Worm (Caenorhabditis elegans) whole organism, L4 larva: ENCODE results near the gene B0507.4.
A peak's percentile ranks its signal among the peaks of the same experiment; 100 is the strongest.

ENCODE experiments used
- D1046.2 ChIP-seq: fragments of 200-800 bp; sonication (Bioruptor generic); IDR thresholded peaks from 2 replicates; pipeline ENCODE4 v1.3.6; 2022; ENCODE audit warnings: missing genetic modification characterization, missing compliant biosample characterization
- F26F4.8 ChIP-seq: fragments of 200-800 bp; sonication (Bioruptor generic); conservative IDR thresholded peaks from 2 replicates; pipeline ENCODE4 v1.3.6; 2022; ENCODE audit warnings: missing genetic modification characterization, missing compliant biosample characterization
- F49E8.2 ChIP-seq: sonication (generic microtip); optimal IDR thresholded peaks from 2 replicates; lab custom pipeline; 2016; ENCODE audit warnings: missing compliant biosample characterization, mild to moderate bottlenecking, missing genetic modification characterization, borderline replicate concordance
- T20F7.1 ChIP-seq: fragments of 200-800 bp; sonication (Bioruptor generic); optimal IDR thresholded peaks from 2 replicates; lab custom pipeline; 2018; ENCODE audit warnings: mild to moderate bottlenecking, missing genetic modification characterization, missing compliant biosample characterization
- T26A8.4 ChIP-seq: fragments of 200-800 bp; sonication (Bioruptor generic); IDR thresholded peaks from 2 replicates; pipeline ENCODE4 v1.3.6; 2022; ENCODE audit warnings: missing genetic modification characterization, missing compliant biosample characterization
- Y105C5A.15 ChIP-seq: fragments of 200-800 bp; sonication (Bioruptor generic); IDR thresholded peaks from 2 replicates; pipeline ENCODE4 v1.3.6; 2022; ENCODE audit warnings: missing genetic modification characterization, missing compliant biosample characterization
- aha-1 ChIP-seq: fragments of 150-350 bp; peaks from one replicate; lab custom pipeline; 2014; ENCODE audit warnings: missing biosample characterization, missing genetic modification characterization
- aly-2 ChIP-seq: sonication (generic microtip); optimal IDR thresholded peaks from 2 replicates; lab custom pipeline; 2018; ENCODE audit warnings: missing biosample characterization, missing genetic modification characterization
- attf-4 ChIP-seq: sonication (generic microtip); optimal IDR thresholded peaks from 3 replicates; lab custom pipeline; 2017; ENCODE audit warnings: missing biosample characterization, missing genetic modification characterization
- ceh-20 ChIP-seq: fragments of 200-800 bp; sonication (Bioruptor generic); IDR thresholded peaks from 2 replicates; pipeline ENCODE4 v1.3.6; 2022; ENCODE audit warnings: missing genetic modification reagents, missing genetic modification characterization, missing compliant biosample characterization
- cey-2 ChIP-seq: sonication (generic microtip); optimal IDR thresholded peaks from 3 replicates; lab custom pipeline; 2017; ENCODE audit warnings: missing genetic modification characterization, mild to moderate bottlenecking, missing compliant biosample characterization, antibody characterized with exemption, borderline replicate concordance; ENCODE audit not compliant: insufficient read depth
- daf-16 ChIP-seq, 3 experiments: sonication (generic microtip); optimal IDR thresholded peaks; 2 replicates each; lab custom pipeline; 2016 to 2017; ENCODE audit warnings: missing genetic modification characterization in 3 of 3, missing genetic modification reagents in 3 of 3, mild to moderate bottlenecking in 2 of 3, missing compliant biosample characterization in 2 of 3, missing biosample characterization in 1 of 3, moderate library complexity in 1 of 3
- dmd-6 ChIP-seq: fragments of 200-800 bp; sonication (Bioruptor generic); IDR thresholded peaks from 2 replicates; pipeline ENCODE4 v1.3.6; 2022; ENCODE audit warnings: missing genetic modification reagents, missing genetic modification characterization, missing compliant biosample characterization
- dmd-8 ChIP-seq: fragments of 200-800 bp; sonication (Bioruptor generic); IDR thresholded peaks from 2 replicates; pipeline ENCODE4 v1.3.6; 2022; ENCODE audit warnings: missing genetic modification characterization, missing compliant biosample characterization
- dmd-9 ChIP-seq: fragments of 200-800 bp; sonication (Bioruptor generic); IDR thresholded peaks from 2 replicates; pipeline ENCODE4 v1.3.6; 2022; ENCODE audit warnings: missing genetic modification reagents, missing genetic modification characterization, missing compliant biosample characterization
- dpl-1 ChIP-seq: fragments of 150-350 bp; optimal IDR thresholded peaks from 2 replicates; lab custom pipeline; 2014; ENCODE audit warnings: missing biosample characterization, missing genetic modification reagents, missing genetic modification characterization
- dve-1 ChIP-seq: sonication (generic microtip); optimal IDR thresholded peaks from 2 replicates; lab custom pipeline; 2017; ENCODE audit warnings: antibody characterized with exemption, mild to moderate bottlenecking, missing genetic modification characterization, missing compliant biosample characterization; ENCODE audit not compliant: insufficient read depth
- lim-7 ChIP-seq: fragments of 200-800 bp; sonication (Bioruptor generic); IDR thresholded peaks from 2 replicates; pipeline ENCODE4 v1.3.6; 2022; ENCODE audit warnings: missing genetic modification characterization, missing compliant biosample characterization
- lin-1 ChIP-seq: fragments of 200-800 bp; sonication (Bioruptor generic); IDR thresholded peaks from 2 replicates; pipeline ENCODE4 v1.3.6; 2022; ENCODE audit warnings: missing genetic modification reagents, missing genetic modification characterization, missing compliant biosample characterization
- lin-13 ChIP-seq: fragments of 150-350 bp; optimal IDR thresholded peaks from 2 replicates; lab custom pipeline; 2014; ENCODE audit warnings: missing biosample characterization, missing genetic modification reagents, missing genetic modification characterization
- madf-5 ChIP-seq, 2 experiments: fragments of 200-800 bp; sonication (Bioruptor generic); IDR thresholded peaks; 2 replicates each; pipeline ENCODE4 v1.3.6; 2022; ENCODE audit warnings: missing compliant biosample characterization in 2 of 2, missing genetic modification characterization in 2 of 2
- madf-9 ChIP-seq: fragments of 200-800 bp; sonication (Bioruptor generic); conservative IDR thresholded peaks from 2 replicates; pipeline ENCODE4 v1.3.6; 2022; ENCODE audit warnings: missing genetic modification reagents, missing genetic modification characterization, missing compliant biosample characterization
- mep-1 ChIP-seq: fragments of 150-350 bp; sonication (generic microtip); optimal IDR thresholded peaks from 3 replicates; lab custom pipeline; 2014; ENCODE audit warnings: missing biosample characterization, missing genetic modification characterization
- nhr-10 ChIP-seq: fragments of 150-350 bp; optimal IDR thresholded peaks from 2 replicates; lab custom pipeline; 2014; ENCODE audit warnings: missing biosample characterization, missing genetic modification characterization
- nhr-111 ChIP-seq: fragments of 200-800 bp; sonication (Bioruptor generic); optimal IDR thresholded peaks from 2 replicates; lab custom pipeline; 2018; ENCODE audit warnings: mild to moderate bottlenecking, missing genetic modification characterization, missing compliant biosample characterization
- nhr-28 ChIP-seq: fragments of 150-350 bp; optimal IDR thresholded peaks from 2 replicates; lab custom pipeline; 2014; ENCODE audit warnings: missing biosample characterization, missing genetic modification characterization
- nhr-6 ChIP-seq: fragments of 150-350 bp; optimal IDR thresholded peaks from 2 replicates; lab custom pipeline; 2014; ENCODE audit warnings: missing biosample characterization, missing genetic modification characterization
- nhr-76 ChIP-seq: fragments of 150-350 bp; optimal IDR thresholded peaks from 2 replicates; lab custom pipeline; 2014; ENCODE audit warnings: missing biosample characterization, missing genetic modification characterization
- php-3 ChIP-seq: fragments of 200-800 bp; sonication (Bioruptor generic); IDR thresholded peaks from 2 replicates; pipeline ENCODE4 v1.3.6; 2022; ENCODE audit warnings: missing genetic modification reagents, missing genetic modification characterization, missing compliant biosample characterization
- pqm-1 ChIP-seq: sonication (generic microtip); optimal IDR thresholded peaks from 2 replicates; lab custom pipeline; 2017; ENCODE audit warnings: missing biosample characterization, missing genetic modification characterization
- rbr-2 ChIP-seq: sonication (generic microtip); optimal IDR thresholded peaks from 2 replicates; lab custom pipeline; 2016; ENCODE audit warnings: missing genotype, missing genetic modification characterization, missing compliant biosample characterization
- sdz-12 ChIP-seq: fragments of 200-800 bp; sonication (Bioruptor generic); optimal IDR thresholded peaks from 2 replicates; lab custom pipeline; 2018; ENCODE audit warnings: mild to moderate bottlenecking, missing genetic modification characterization, missing compliant biosample characterization
- snpc-1.2 ChIP-seq: fragments of 200-800 bp; sonication (Bioruptor generic); IDR thresholded peaks from 2 replicates; pipeline ENCODE4 v1.3.6; 2022; ENCODE audit warnings: missing genetic modification reagents, missing genetic modification characterization, missing compliant biosample characterization
- unc-62 ChIP-seq, 3 experiments: fragments of 150-350 bp in 1 of 3; sonication (generic microtip); optimal IDR thresholded peaks in 2 of 3; peaks in 1 of 3; 1 replicate in 1 of 3; 2 replicates in 2 of 3; lab custom pipeline; 2014 to 2017; ENCODE audit warnings: missing biosample characterization in 3 of 3, missing genetic modification characterization in 3 of 3, missing genetic modification reagents in 3 of 3, missing genotype in 1 of 3

The B0507.4 gene

DNA sequence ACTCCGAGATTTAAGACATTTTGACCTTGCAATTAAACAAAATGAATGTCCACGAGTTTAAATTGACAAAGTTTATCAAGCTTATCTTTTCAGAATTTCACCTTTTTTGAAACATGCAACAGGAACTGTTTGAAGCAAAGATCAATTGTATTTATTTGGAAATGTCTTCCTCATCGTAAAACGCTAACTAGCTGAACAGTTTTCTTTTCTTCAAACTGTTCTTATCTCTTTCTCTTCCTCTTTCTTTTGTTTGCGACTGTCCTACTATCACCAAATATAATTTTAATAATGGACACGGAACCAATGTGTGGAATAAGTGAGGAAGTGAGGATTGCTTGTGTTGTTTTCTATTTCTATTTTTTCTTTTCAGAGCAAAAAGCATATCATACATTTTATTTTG, 21.8 kb upstream of the B0507.4 start, which contains the start of gene ZC196.4:
Gene ZC196.4, plus strand, starts transcription at position 173 of the 400 bp plus-strand sequence.
- no peak for TF ChIP-seq dmd-8 (GFP tag; lab: Robert Waterston, UW)
- peak; percentile 76 for TF ChIP-seq pqm-1 (tag; lab: Kevin White, UChicago)
- TF ChIP-seq sdz-12 (GFP tag; lab: Kevin White, UChicago): no peak
- no peak for TF ChIP-seq F49E8.2
- TF ChIP-seq nhr-111 (GFP tag; lab: Kevin White, UChicago): no peak
- TF ChIP-seq nhr-28 (tag; lab: Kevin White, UChicago): peak; percentile 16
- TF ChIP-seq nhr-76 (tag; lab: Kevin White, UChicago): no peak
- no peak for TF ChIP-seq daf-16 (GFP tag; optimal IDR thresholded peaks at IDR 0.05; lab: Kevin White, UChicago)
- TF ChIP-seq daf-16 (tag; optimal IDR thresholded peaks at IDR 0.05; lab: Kevin White, UChicago): peak; percentile 74
- no peak for TF ChIP-seq aly-2 (tag; lab: Kevin White, UChicago)
- TF ChIP-seq dmd-6 (GFP tag; lab: Robert Waterston, UW): no peak
- peak; percentile 39 for TF ChIP-seq dve-1 (tag; lab: Kevin White, UChicago)

DNA sequence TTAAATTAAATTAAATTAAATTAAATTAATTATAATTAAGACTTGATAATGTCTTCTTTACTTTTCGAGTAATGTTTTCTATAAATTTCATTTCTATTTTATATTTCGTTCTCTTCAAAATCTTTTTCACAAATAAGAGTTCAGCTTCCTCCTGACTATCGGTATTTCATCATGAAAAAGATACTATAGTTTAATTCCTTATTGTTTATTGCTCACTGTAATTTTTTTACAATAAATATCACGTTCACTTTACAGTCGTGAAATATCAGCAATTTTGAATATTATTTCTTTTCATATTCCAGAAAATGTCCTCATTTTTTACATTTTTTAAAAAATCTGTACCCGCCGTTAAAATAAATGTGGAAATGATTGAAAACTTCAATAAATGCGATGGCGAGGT, 18.4 kb upstream of the B0507.4 start, which contains the start of gene ZC196.3:
Gene ZC196.3, plus strand, starts transcription at position 301 of the 400 bp plus-strand sequence.
- TF ChIP-seq dmd-9: no peak
- TF ChIP-seq T20F7.1 (GFP tag; lab: Kevin White, UChicago): no peak
- no peak for TF ChIP-seq lin-1
- no peak for TF ChIP-seq F26F4.8 (GFP tag; lab: Robert Waterston, UW)
- TF ChIP-seq madf-9 (GFP tag; lab: Robert Waterston, UW): no peak
- no peak for TF ChIP-seq D1046.2 (GFP tag; lab: Robert Waterston, UW)
- TF ChIP-seq unc-62 (GFP tag; optimal IDR thresholded peaks at IDR 0.05 in 1 of 2; lab: Kevin White, UChicago): no peak
- TF ChIP-seq unc-62 (tag; optimal IDR thresholded peaks at IDR 0.05; lab: Kevin White, UChicago): no peak
- TF ChIP-seq mep-1 (tag; lab: Kevin White, UChicago): no peak
- TF ChIP-seq, all 104 proteins: peak for 0

DNA sequence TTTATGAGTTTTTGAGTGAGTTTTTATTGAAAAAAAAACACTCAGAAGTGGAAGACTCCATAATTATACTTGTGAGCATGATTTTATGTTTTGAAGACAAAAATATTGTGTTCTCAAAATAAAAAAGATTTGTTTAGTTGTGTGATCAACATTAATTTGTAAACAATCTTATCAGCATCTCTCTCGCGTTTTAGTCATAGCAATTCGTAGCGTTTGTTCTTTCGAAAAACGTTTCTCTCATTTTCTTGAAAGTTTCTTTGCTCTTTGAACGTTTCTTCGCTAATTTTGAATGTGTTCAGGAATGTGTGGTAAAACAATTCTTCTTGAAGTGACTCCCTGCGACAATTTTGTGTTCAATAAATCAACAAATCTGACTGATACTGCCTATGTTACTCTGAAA, 15.6 kb upstream of the B0507.4 start, which contains the start of gene ZC196.2:
Gene ZC196.2, plus strand, starts transcription at position 301 of the 400 bp plus-strand sequence.
- TF ChIP-seq lin-1 (no peak), aha-1 (tag; lab: Kevin White, UChicago) (peak; percentile 13), madf-5 (GFP tag; IDR thresholded peaks at IDR 0.05; lab: Robert Waterston, UW) (no peak), daf-16 (GFP tag; optimal IDR thresholded peaks at IDR 0.05; lab: Kevin White, UChicago) (no peak), daf-16 (tag; optimal IDR thresholded peaks at IDR 0.05; lab: Kevin White, UChicago) (peak; percentile 59), D1046.2 (GFP tag; lab: Robert Waterston, UW) (no peak), nhr-6 (tag; lab: Kevin White, UChicago) (no peak), dpl-1 (GFP tag; lab: Kevin White, UChicago) (no peak), lin-13 (GFP tag; lab: Kevin White, UChicago) (no peak), cey-2 (tag; lab: Kevin White, UChicago) (no peak), madf-9 (GFP tag; lab: Robert Waterston, UW) (no peak), php-3 (GFP tag; lab: Robert Waterston, UW) (no peak)

DNA sequence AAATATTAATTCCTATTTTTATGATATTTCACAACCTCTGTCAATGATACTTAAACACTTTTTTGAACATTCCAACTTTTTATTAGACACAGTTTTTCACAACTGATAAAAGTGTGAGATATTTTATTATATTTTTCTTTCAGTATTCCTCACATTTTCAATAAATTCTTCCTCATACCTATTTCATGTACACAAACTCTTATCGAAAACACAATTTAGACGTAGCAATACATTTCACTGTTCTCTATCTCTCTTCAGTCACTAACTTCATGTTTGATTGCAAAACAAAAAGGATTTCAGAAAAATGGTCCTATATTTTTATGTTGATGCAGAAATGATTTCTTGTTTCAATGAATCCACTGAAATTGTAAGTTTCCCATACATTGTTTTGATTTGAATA, 8.9 kb upstream of the B0507.4 start, which contains the start of gene B0507.6:
Gene B0507.6, plus strand, starts transcription at position 301 of the 400 bp plus-strand sequence.
- TF ChIP-seq snpc-1.2 (GFP tag; lab: Robert Waterston, UW) (no peak), cey-2 (tag; lab: Kevin White, UChicago) (no peak)
- TF ChIP-seq, all 104 proteins: peak for 0

DNA sequence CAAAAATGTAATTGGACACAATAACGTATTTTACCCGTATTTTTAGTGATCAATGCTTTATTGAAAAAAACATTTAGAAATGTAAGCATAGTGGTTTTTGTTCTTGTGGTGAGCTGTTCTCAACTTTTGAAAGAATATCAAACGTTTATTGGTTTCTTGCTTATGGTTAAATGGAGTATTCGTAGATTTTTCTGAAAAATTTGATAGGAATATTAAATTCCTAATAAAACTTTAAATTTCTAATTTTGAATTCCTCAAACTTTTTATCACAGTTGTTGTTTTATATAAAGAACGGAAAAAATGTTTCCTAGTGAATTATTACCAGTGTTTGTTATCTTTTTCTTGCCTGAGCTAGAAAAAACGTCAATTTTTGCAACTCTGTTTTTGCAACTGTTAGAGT, 1.4 kb upstream of the B0507.4 start, which contains the start of gene B0507.5:
Gene B0507.5, plus strand, starts transcription at position 301 of the 400 bp plus-strand sequence.
- TF ChIP-seq lin-13 (GFP tag; lab: Kevin White, UChicago) (no peak), lim-7 (GFP tag; lab: Robert Waterston, UW) (no peak), rbr-2 (tag; lab: Kevin White, UChicago) (no peak), dmd-8 (GFP tag; lab: Robert Waterston, UW) (no peak), snpc-1.2 (GFP tag; lab: Robert Waterston, UW) (no peak), T26A8.4 (GFP tag; lab: Robert Waterston, UW) (no peak), nhr-10 (no peak), ceh-20 (no peak), madf-9 (GFP tag; lab: Robert Waterston, UW) (no peak), attf-4 (tag; lab: Kevin White, UChicago) (no peak), Y105C5A.15 (GFP tag; lab: Robert Waterston, UW) (no peak)
- TF ChIP-seq, all 104 proteins: peak for 0
